Fruit fly (Drosophila melanogaster): Measurements from ENCODE around the gene ssp2.
A peak's percentile ranks its signal among the peaks of the same experiment; 100 is the strongest.

The ssp2 gene

dm6 chr3L:14002524-14003135 is 37.6 kb downstream of the ssp2 start (continued):
- TF ChIP-seq Bdp1 (GFP tag; optimal IDR thresholded peaks at IDR 0.05) = no peak
- peak; percentile 12 for TF ChIP-seq kni (GFP tag; optimal IDR thresholded peaks at IDR 0.05)
- no peak for TF ChIP-seq CG1602 (GFP tag; optimal IDR thresholded peaks at IDR 0.05)
- no peak for TF ChIP-seq Usf (GFP tag; optimal IDR thresholded peaks at IDR 0.05)
- peak; percentile 72 for TF ChIP-seq gfzf (GFP tag; optimal IDR thresholded peaks at IDR 0.05)
- no peak for TF ChIP-seq HLHmδ (GFP tag; optimal IDR thresholded peaks at IDR 0.05)
- TF ChIP-seq bsh (GFP tag; optimal IDR thresholded peaks at IDR 0.05) = no peak
- TF ChIP-seq ci (GFP tag; IDR thresholded peaks at IDR 0.05) = 0 out of 3 replicates have a peak, but pooled peaks have one; percentile 42
- no peak for TF ChIP-seq CG7357 (GFP tag; IDR thresholded peaks at IDR 0.05)
- TF ChIP-seq nau (GFP tag; optimal IDR thresholded peaks at IDR 0.05) = no peak
- TF ChIP-seq z (GFP tag; IDR thresholded peaks at IDR 0.05) = no peak
- no peak for TF ChIP-seq CG3995 (GFP tag; optimal IDR thresholded peaks at IDR 0.05)
- no peak for TF ChIP-seq wek (GFP tag; optimal IDR thresholded peaks at IDR 0.05)
- TF ChIP-seq Hmx (GFP tag; optimal IDR thresholded peaks at IDR 0.05) = no peak
- no peak for TF ChIP-seq sc (optimal IDR thresholded peaks at IDR 0.05)
- TF ChIP-seq sc (GFP tag; optimal IDR thresholded peaks at IDR 0.05) = no peak
- TF ChIP-seq phol (tag; optimal IDR thresholded peaks at IDR 0.05) = peak; percentile 45
- TF ChIP-seq Doc3 (GFP tag; IDR thresholded peaks at IDR 0.05; ENCODE audit: partially characterized antibody) = no peak
- TF ChIP-seq gsb-n (tag; optimal IDR thresholded peaks at IDR 0.05) = no peak
- no peak for TF ChIP-seq CG43689 (GFP tag; IDR thresholded peaks at IDR 0.05)
- no peak for TF ChIP-seq slp2 (GFP tag; optimal IDR thresholded peaks at IDR 0.05)
- TF ChIP-seq hb (GFP tag; IDR thresholded peaks at IDR 0.05; ENCODE audit: partially characterized antibody) = no peak
- no peak for TF ChIP-seq CG10979 (tag; optimal IDR thresholded peaks at IDR 0.05)
- TF ChIP-seq E2f1 (GFP tag; IDR thresholded peaks at IDR 0.05) = no peak
- no peak for TF ChIP-seq sna (GFP tag; IDR thresholded peaks at IDR 0.05; ENCODE audit: partially characterized antibody)
- peak; percentile 24 for TF ChIP-seq CG9437 (GFP tag; optimal IDR thresholded peaks at IDR 0.05)
- no peak for TF ChIP-seq HLH3B (GFP tag; IDR thresholded peaks at IDR 0.05)
- TF ChIP-seq CG8281 (tag; optimal IDR thresholded peaks at IDR 0.05) = no peak
- TF ChIP-seq CG17361 (GFP tag; IDR thresholded peaks at IDR 0.05) = peak; percentile 8; the same call in 1 of the 3 replicates
- no peak for TF ChIP-seq NC2α (GFP tag; optimal IDR thresholded peaks at IDR 0.05)
- TF ChIP-seq HHEX (GFP tag; optimal IDR thresholded peaks at IDR 0.05) = no peak
- TF ChIP-seq Bteb2 (GFP tag; optimal IDR thresholded peaks at IDR 0.05) = no peak
- TF ChIP-seq Dp (GFP tag; optimal IDR thresholded peaks at IDR 0.05) = no peak
- no peak for TF ChIP-seq CG16863 (GFP tag; optimal IDR thresholded peaks at IDR 0.05)
- no peak for TF ChIP-seq CG18764 (GFP tag; optimal IDR thresholded peaks at IDR 0.05)
- TF ChIP-seq CG11247 (GFP tag; IDR thresholded peaks at IDR 0.05) = no peak
- TF ChIP-seq so (GFP tag; IDR thresholded peaks at IDR 0.05) = no peak
- no peak for TF ChIP-seq CG11085 (GFP tag; IDR thresholded peaks at IDR 0.05)
- no peak for TF ChIP-seq sisA (GFP tag; IDR thresholded peaks at IDR 0.05)
- TF ChIP-seq stc (GFP tag; IDR thresholded peaks at IDR 0.05) = no peak
- no peak for TF ChIP-seq CG6654 (GFP tag; optimal IDR thresholded peaks at IDR 0.05)
- TF ChIP-seq pzg (GFP tag; optimal IDR thresholded peaks at IDR 0.05) = peak; percentile 81
- TF ChIP-seq sqz (GFP tag; optimal IDR thresholded peaks at IDR 0.05) = no peak
- TF ChIP-seq CG9609 (GFP tag; optimal IDR thresholded peaks at IDR 0.05) = no peak
- peak; percentile 10 for TF ChIP-seq CG14710 (tag; optimal IDR thresholded peaks at IDR 0.05)
- TF ChIP-seq Med (GFP tag) = peak; percentile 86
- no peak for TF ChIP-seq chn (GFP tag; optimal IDR thresholded peaks at IDR 0.05)
- TF ChIP-seq Opbp (GFP tag; IDR thresholded peaks at IDR 0.05; ENCODE audit: partially characterized antibody) = peak; percentile 77
- no peak for TF ChIP-seq CG7786 (GFP tag; optimal IDR thresholded peaks at IDR 0.05)
- no peak for TF ChIP-seq cas (GFP tag; IDR thresholded peaks at IDR 0.05)
- peak; percentile 5 for TF ChIP-seq CG4282 (GFP tag; optimal IDR thresholded peaks at IDR 0.05)
